Worm (Caenorhabditis elegans): ENCODE measurements around the gene cfz-2.

cfz-2 gene

ce11 chrV:3394694-3395240 is 49.9 kb downstream of the cfz-2 start, which contains the start of gene T20D4.15:
T20D4.15 (minus strand) TSS chrV:3394744.
- TF ChIP-seq ets-7 (tag; optimal IDR thresholded peaks at IDR 0.05), result no peak
- no peak for TF ChIP-seq hnd-1 (tag; optimal IDR thresholded peaks at IDR 0.05)
- TF ChIP-seq ceh-13 (GFP tag; optimal IDR thresholded peaks at IDR 0.05), result no peak
- TF ChIP-seq sea-1 (GFP tag; conservative IDR thresholded peaks at IDR 0.05), result no peak
- no peak for TF ChIP-seq tbx-37 (GFP tag; conservative IDR thresholded peaks at IDR 0.05)
- no peak for TF ChIP-seq hmbx-1 (tag; optimal IDR thresholded peaks at IDR 0.05)
- TF ChIP-seq tbx-11 (GFP tag; IDR thresholded peaks at IDR 0.05), result no peak

- TF ChIP-seq pes-1 (GFP tag; IDR thresholded peaks at IDR 0.05) (no peak), ceh-13 (GFP tag; optimal IDR thresholded peaks at IDR 0.05) (no peak), ceh-36 (tag; optimal IDR thresholded peaks at IDR 0.05) (no peak), tbx-37 (GFP tag; conservative IDR thresholded peaks at IDR 0.05) (no peak), hmbx-1 (tag; optimal IDR thresholded peaks at IDR 0.05) (no peak), ama-1 (optimal IDR thresholded peaks at IDR 0.05) (no peak), tra-4 (tag; optimal IDR thresholded peaks at IDR 0.05) (no peak), tbx-11 (GFP tag; IDR thresholded peaks at IDR 0.05) (no peak), sea-1 (GFP tag; conservative IDR thresholded peaks at IDR 0.05) (no peak), aly-1 (tag; optimal IDR thresholded peaks at IDR 0.05) (no peak), B0310.2 (tag; optimal IDR thresholded peaks at IDR 0.05) (no peak), hnd-1 (tag; optimal IDR thresholded peaks at IDR 0.05) (no peak), flt-1 (GFP tag; IDR thresholded peaks at IDR 0.05) (no peak), ets-7 (tag; optimal IDR thresholded peaks at IDR 0.05) (no peak), F13C5.2 (tag; optimal IDR thresholded peaks at IDR 0.05) (no peak)
These were observed 50.6 kb downstream of the cfz-2 start for ce11 chrV:3394065-3394464.

Data from whole organism, early embryonic.